Worm (Caenorhabditis elegans) whole organism, L1 larva: ENCODE measurements around the gene Y82E9BR.9.
A peak's percentile ranks its signal among the peaks of the same experiment; 100 is the strongest.

Source experiments
- C16A3.4 ChIP-seq: fragments of 150-350 bp; optimal IDR thresholded peaks from 2 replicates; lab custom pipeline; 2014; ENCODE audit warnings: missing biosample characterization, missing genetic modification characterization
- Y116A8C.19 ChIP-seq: sonication (generic microtip); optimal IDR thresholded peaks from 2 replicates; lab custom pipeline; 2016; ENCODE audit warnings: missing compliant biosample characterization, missing genetic modification characterization, borderline replicate concordance
- efl-1 ChIP-seq, 4 experiments: fragments of 150-350 bp; optimal IDR thresholded peaks in 3 of 4; peaks in 1 of 4; 1 replicate in 1 of 4; 2 replicates in 3 of 4; lab custom pipeline; 2014; ENCODE audit warnings: missing biosample characterization in 2 of 4, missing genetic modification characterization in 2 of 4, missing genetic modification reagents in 2 of 4
- efl-3 ChIP-seq: fragments of 200-800 bp; sonication (Bioruptor generic); optimal IDR thresholded peaks from 2 replicates; lab custom pipeline; 2018; ENCODE audit warnings: mild to moderate bottlenecking, missing genetic modification characterization, missing compliant biosample characterization
- egl-27 ChIP-seq, 2 experiments: fragments of 150-350 bp in 1 of 2; sonication (generic microtip); optimal IDR thresholded peaks; 3 replicates each; lab custom pipeline; 2017 to 2018; ENCODE audit warnings: missing biosample characterization in 2 of 2, missing genetic modification characterization in 2 of 2, missing genetic modification reagents in 2 of 2
- elt-2 ChIP-seq: sonication (generic microtip); optimal IDR thresholded peaks from 2 replicates; lab custom pipeline; 2016; ENCODE audit warnings: missing genetic modification characterization, mild to moderate bottlenecking, inconsistent platforms, missing compliant biosample characterization, missing genetic modification reagents
- fkh-4 ChIP-seq: sonication (generic microtip); optimal IDR thresholded peaks from 2 replicates; lab custom pipeline; 2016; ENCODE audit warnings: missing compliant biosample characterization, missing genetic modification characterization, borderline replicate concordance
- fos-1 ChIP-seq: fragments of 150-350 bp; optimal IDR thresholded peaks from 2 replicates; lab custom pipeline; 2014; ENCODE audit warnings: missing biosample characterization, missing genetic modification characterization
- grh-1 ChIP-seq: fragments of 200-800 bp; sonication (Bioruptor generic); IDR thresholded peaks from 2 replicates; pipeline ENCODE4 v1.3.6; 2022; ENCODE audit warnings: missing genetic modification reagents, missing genetic modification characterization, missing compliant biosample characterization
- hlh-17 ChIP-seq: fragments of 200-800 bp; sonication (Bioruptor generic); optimal IDR thresholded peaks from 2 replicates; lab custom pipeline; 2018; ENCODE audit warnings: missing genetic modification characterization, mild to moderate bottlenecking, missing compliant biosample characterization, moderate library complexity, borderline replicate concordance
- isw-1 ChIP-seq: fragments of 200-800 bp; sonication (Bioruptor generic); IDR thresholded peaks from 2 replicates; pipeline ENCODE4 v1.3.6; 2022; ENCODE audit warnings: missing genetic modification characterization, missing compliant biosample characterization
- jun-1 ChIP-seq: fragments of 150-350 bp; optimal IDR thresholded peaks from 2 replicates; lab custom pipeline; 2014; ENCODE audit warnings: missing biosample characterization, missing genetic modification reagents, missing genetic modification characterization
- lin-39 ChIP-seq: fragments of 150-350 bp; optimal IDR thresholded peaks from 2 replicates; lab custom pipeline; 2014; ENCODE audit warnings: missing biosample characterization, missing genetic modification reagents, missing genetic modification characterization
- lsy-2 ChIP-seq, 2 experiments: fragments of 150-350 bp; optimal IDR thresholded peaks; 2 replicates each; lab custom pipeline; 2014; ENCODE audit warnings: missing biosample characterization in 2 of 2, missing genetic modification characterization in 2 of 2
- nhr-28 ChIP-seq: fragments of 150-350 bp; optimal IDR thresholded peaks from 2 replicates; lab custom pipeline; 2014; ENCODE audit warnings: missing biosample characterization, missing genetic modification characterization
- nhr-77 ChIP-seq: fragments of 150-350 bp; optimal IDR thresholded peaks from 2 replicates; lab custom pipeline; 2014; ENCODE audit warnings: missing biosample characterization, missing genetic modification characterization
- nhr-84 ChIP-seq: sonication (generic microtip); optimal IDR thresholded peaks from 2 replicates; lab custom pipeline; 2017; ENCODE audit warnings: missing biosample characterization, missing genetic modification characterization
- nhr-85 ChIP-seq: sonication (generic microtip); peaks from one replicate; lab custom pipeline; 2016; ENCODE audit warnings: missing genetic modification characterization, inconsistent platforms, missing compliant biosample characterization
- nhr-90 ChIP-seq: sonication (generic microtip); optimal IDR thresholded peaks from 2 replicates; lab custom pipeline; 2016; ENCODE audit warnings: mild to moderate bottlenecking, missing genetic modification characterization, missing compliant biosample characterization; ENCODE audit not compliant: poor library complexity
- pqm-1 ChIP-seq: sonication (generic microtip); optimal IDR thresholded peaks from 3 replicates; lab custom pipeline; 2017; ENCODE audit warnings: missing biosample characterization, missing genetic modification characterization
- rnt-1 ChIP-seq: sonication (generic microtip); optimal IDR thresholded peaks from 2 replicates; lab custom pipeline; 2016; ENCODE audit warnings: mild to moderate bottlenecking, missing genetic modification characterization, moderate library complexity, missing compliant biosample characterization
- sox-4 ChIP-seq: sonication (generic microtip); optimal IDR thresholded peaks from 2 replicates; lab custom pipeline; 2016; ENCODE audit warnings: missing genetic modification characterization, missing compliant biosample characterization
- sptf-1 ChIP-seq: fragments of 150-350 bp; optimal IDR thresholded peaks from 2 replicates; lab custom pipeline; 2014; ENCODE audit warnings: missing biosample characterization, missing genetic modification characterization
- swsn-7 ChIP-seq: sonication (generic microtip); optimal IDR thresholded peaks from 2 replicates; lab custom pipeline; 2016; ENCODE audit warnings: missing genetic modification characterization, missing compliant biosample characterization
- tlp-1 ChIP-seq: fragments of 150-350 bp; optimal IDR thresholded peaks from 2 replicates; lab custom pipeline; 2014; ENCODE audit warnings: missing biosample characterization, missing genetic modification characterization
- unc-130 ChIP-seq: fragments of 150-350 bp; optimal IDR thresholded peaks from 2 replicates; lab custom pipeline; 2017; ENCODE audit warnings: missing biosample characterization, missing genetic modification characterization, inconsistent platforms
- zip-4 ChIP-seq: fragments of 200-800 bp; sonication (Bioruptor generic); optimal IDR thresholded peaks from 2 replicates; lab custom pipeline; 2018; ENCODE audit warnings: mild to moderate bottlenecking, missing genetic modification characterization, moderate library complexity, missing compliant biosample characterization
- ztf-11 ChIP-seq, 2 experiments: sonication (generic microtip); optimal IDR thresholded peaks; 2 replicates each; lab custom pipeline; 2016 to 2017; ENCODE audit warnings: missing genetic modification characterization in 2 of 2, missing biosample characterization in 1 of 2, missing compliant biosample characterization in 1 of 2
- ztf-4 ChIP-seq: fragments of 150-350 bp; optimal IDR thresholded peaks from 2 replicates; lab custom pipeline; 2014; ENCODE audit warnings: missing biosample characterization, missing genetic modification characterization

Y82E9BR.9 gene

DNA sequence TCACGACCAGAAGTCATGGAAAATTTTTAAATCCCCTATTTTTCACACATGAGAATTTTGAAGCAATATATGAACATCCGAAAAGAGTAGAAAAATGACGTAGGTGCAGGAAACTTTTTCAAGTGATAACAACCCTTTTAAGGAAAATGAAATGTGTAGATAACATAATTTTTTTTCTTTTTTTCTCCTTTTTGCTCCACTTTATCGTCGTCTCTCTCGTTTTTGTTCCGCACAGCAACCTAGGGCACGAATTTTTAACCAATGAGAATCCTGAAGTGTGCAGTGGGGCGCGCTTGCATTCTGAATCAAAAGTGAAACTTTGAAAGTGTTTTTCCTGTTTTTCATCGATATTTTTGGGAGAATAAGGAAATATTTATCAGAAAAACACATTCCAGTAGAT lies 33.2 kb upstream of the Y82E9BR.9 start (continued):
- TF ChIP-seq isw-1 (GFP tag; lab: Robert Waterston, UW) (no peak), efl-1 (optimal IDR thresholded peaks at IDR 0.05; lab: Kevin White, UChicago) (no peak), efl-1 (GFP tag; optimal IDR thresholded peaks at IDR 0.05 in 1 of 2; lab: Kevin White, UChicago) (peak in 1 of 2 experiments; percentile 86), nhr-90 (tag; lab: Kevin White, UChicago) (peak; percentile 19), C16A3.4 (tag; lab: Kevin White, UChicago) (no peak), lsy-2 (tag; optimal IDR thresholded peaks at IDR 0.05; lab: Kevin White, UChicago) (peak in 1 of 2 experiments; percentile 13), pqm-1 (tag; lab: Kevin White, UChicago) (peak; percentile 51), fos-1 (tag; lab: Kevin White, UChicago) (no peak), sptf-1 (tag; lab: Kevin White, UChicago) (no peak), efl-3 (GFP tag; lab: Kevin White, UChicago) (no peak), nhr-84 (tag; lab: Kevin White, UChicago) (no peak), ztf-4 (tag; lab: Kevin White, UChicago) (no peak), zip-4 (GFP tag; lab: Kevin White, UChicago) (no peak), ztf-11 (tag; optimal IDR thresholded peaks at IDR 0.05; lab: Kevin White, UChicago) (no peak)
- TF ChIP-seq, all 84 proteins: peak for 7

DNA sequence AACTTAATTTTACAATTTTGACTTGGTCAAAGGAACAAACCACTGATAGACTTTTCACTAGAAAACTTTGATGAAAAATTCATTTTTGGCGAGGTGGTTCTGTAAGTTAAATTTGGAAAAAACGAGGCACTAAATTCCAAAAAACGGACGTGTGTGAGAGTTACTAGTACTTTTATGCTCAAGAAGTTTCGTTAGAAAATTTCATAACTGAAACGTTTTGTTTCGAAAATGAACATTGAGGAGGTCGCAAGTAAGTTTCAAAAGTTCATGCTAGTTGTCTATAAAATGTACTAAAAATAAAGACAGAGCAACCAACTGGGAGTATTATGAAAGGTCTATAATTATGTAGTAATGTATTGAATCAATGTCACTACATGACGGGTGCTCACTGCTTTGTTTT lies 32.2 kb upstream of the Y82E9BR.9 start, which contains the start of gene pals-17:
Gene pals-17 (minus strand): TSS at position 101 of the 400 bp plus-strand sequence.
- no peak for TF ChIP-seq rnt-1 (tag; lab: Kevin White, UChicago)
- TF ChIP-seq sptf-1 (tag; lab: Kevin White, UChicago): no peak
- no peak for TF ChIP-seq nhr-28 (tag; lab: Kevin White, UChicago)
- no peak for TF ChIP-seq swsn-7 (tag; lab: Kevin White, UChicago)
- no peak for TF ChIP-seq Y116A8C.19 (tag; lab: Kevin White, UChicago)

DNA sequence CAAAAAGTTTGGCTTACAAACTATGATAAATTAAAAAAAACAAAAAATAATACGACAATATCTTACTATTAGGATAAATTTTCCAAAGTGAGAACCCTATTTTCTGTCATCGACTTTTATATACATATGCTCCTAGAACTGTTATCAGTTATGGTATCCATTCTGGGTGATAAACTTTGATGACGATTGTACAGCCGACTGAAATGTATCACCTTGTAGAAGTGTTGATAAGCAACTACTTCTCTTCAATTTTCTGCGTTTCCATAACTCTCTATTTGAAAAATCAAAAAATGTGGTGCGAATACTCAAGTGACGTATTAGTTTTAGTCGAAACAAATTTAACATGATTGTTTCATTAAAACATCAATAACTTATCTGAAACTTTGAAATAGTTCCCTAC lies 30.4 kb upstream of the Y82E9BR.9 start:
- TF ChIP-seq elt-2: peak; percentile 90
- peak; percentile 13 for TF ChIP-seq jun-1
- peak; percentile 66 for TF ChIP-seq tlp-1 (tag; lab: Kevin White, UChicago)
- no peak for TF ChIP-seq unc-130 (tag; lab: Kevin White, UChicago)
- no peak for TF ChIP-seq egl-27 (tag; optimal IDR thresholded peaks at IDR 0.05; lab: Kevin White, UChicago)

DNA sequence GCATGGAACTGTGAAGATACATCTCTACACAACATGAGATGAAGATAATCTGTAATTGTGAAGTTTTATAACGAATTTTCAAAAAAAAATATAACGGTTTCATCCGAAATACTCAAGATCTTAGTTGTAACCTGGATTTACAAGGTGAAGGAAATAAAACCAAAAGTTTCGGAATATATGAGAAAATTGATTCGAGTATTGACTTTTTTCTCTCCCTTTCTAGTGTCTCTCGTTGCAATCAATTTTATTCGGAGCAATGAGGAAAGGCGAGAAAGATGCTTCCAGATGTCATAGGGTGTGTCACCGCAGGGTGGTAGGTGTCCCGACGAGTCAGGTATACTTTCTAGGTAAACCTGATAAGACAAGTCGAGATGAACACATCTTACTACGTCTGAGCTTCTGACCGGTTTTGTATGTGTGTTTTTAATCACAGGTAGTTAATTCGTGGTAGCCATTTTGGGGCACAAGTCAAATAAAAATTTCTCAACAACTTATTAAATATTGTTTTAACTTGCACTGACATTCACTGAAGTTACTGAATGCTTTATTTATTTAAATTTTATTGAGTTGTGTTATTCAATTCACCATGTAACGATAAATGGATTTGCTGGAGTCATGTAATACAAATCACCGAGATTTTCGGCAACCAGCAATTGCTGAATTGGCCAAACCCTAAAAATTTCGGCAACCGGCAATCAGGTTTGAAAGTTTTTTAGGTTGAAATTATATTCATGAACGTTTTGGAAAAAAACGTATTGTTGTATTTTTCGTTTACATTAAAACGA lies 28.9 kb upstream of the Y82E9BR.9 start, which contains the start of gene pals-20:
Gene pals-20 (minus strand): TSS at position 51 of the 785 bp plus-strand sequence.
- TF ChIP-seq lin-39 (tag; lab: Kevin White, UChicago) (no peak), efl-1 (optimal IDR thresholded peaks at IDR 0.05; lab: Kevin White, UChicago) (no peak), efl-1 (GFP tag; optimal IDR thresholded peaks at IDR 0.05 in 1 of 2; lab: Kevin White, UChicago) (peak in 1 of 2 experiments; percentile 75), nhr-77 (tag; lab: Kevin White, UChicago) (no peak), sox-4 (tag; lab: Kevin White, UChicago) (no peak), grh-1 (GFP tag; lab: Robert Waterston, UW) (no peak), ztf-4 (tag; lab: Kevin White, UChicago) (no peak)

DNA sequence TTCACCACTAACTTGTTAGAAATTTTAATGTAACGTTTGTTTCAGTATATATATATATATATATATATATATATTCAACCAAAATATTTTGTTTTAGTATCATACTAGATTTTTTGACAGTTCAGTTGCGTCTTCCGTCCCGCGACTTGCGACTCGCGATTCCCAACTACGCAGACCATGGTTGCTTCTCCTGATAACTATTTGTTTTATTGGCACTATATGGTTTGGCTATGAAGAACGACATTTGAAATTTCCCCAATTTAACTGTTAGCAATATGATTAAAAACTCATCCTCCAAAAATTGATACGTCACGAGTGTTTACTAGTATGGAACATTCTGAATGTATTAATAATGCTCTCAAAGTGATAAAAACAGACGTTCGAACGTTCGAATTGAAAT lies 25.1 kb upstream of the Y82E9BR.9 start:
- TF ChIP-seq hlh-17 (GFP tag; lab: Kevin White, UChicago): no peak
- TF ChIP-seq nhr-85: no peak
- TF ChIP-seq nhr-28 (tag; lab: Kevin White, UChicago): no peak
- TF ChIP-seq, all 84 proteins: peak for 0

DNA sequence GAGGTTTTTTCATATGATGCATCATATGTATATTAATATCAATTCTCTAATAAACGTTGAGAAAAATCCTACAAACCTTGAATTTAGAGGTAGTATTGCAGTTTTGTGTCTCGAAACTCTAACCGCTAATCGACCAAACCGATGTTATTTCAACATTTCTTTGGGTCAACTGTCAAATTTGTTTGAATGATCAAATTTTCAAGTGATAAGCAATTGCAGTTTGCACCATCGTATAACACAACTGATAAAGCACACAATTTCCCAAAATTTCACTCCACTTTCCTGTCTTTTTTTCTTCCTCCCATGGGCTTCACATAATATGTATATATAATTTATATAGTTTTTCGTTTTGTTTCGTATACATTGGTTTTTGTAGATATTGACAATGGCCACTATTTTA lies 24.5 kb upstream of the Y82E9BR.9 start, which contains the start of the genes fbxa-138 and Y82E9BR.5:
Gene fbxa-138 (minus strand): TSS at position 161 of the 400 bp plus-strand sequence.
Gene Y82E9BR.5 (plus strand): TSS at position 279 of the 400 bp plus-strand sequence.
- TF ChIP-seq tlp-1 (tag; lab: Kevin White, UChicago) (peak; percentile 17), lsy-2 (tag; optimal IDR thresholded peaks at IDR 0.05; lab: Kevin White, UChicago) (no peak), fkh-4 (no peak), rnt-1 (tag; lab: Kevin White, UChicago) (no peak), elt-2 (peak; percentile 70)
- TF ChIP-seq, all 84 proteins: peak for 2
